Worm (Caenorhabditis elegans): ENCODE measurements around the gene hsp-4.

- TF ChIP-seq flt-1 (GFP tag; IDR thresholded peaks at IDR 0.05) = no peak
- TF ChIP-seq klf-2 (GFP tag; conservative IDR thresholded peaks at IDR 0.05) = no peak
- no peak for TF ChIP-seq T22C8.4 (GFP tag; IDR thresholded peaks at IDR 0.05)
- no peak for TF ChIP-seq ztf-29 (GFP tag; IDR thresholded peaks at IDR 0.05)
These were observed 29.5 kb upstream of the hsp-4 start for ce11 chrII:7381947-7382346.

All from whole organism, midembryonic.